Fruit fly (Drosophila melanogaster) S2 (cell line): ENCODE results near the gene Ilp5.

Experiments
- CG8478 ChIP-seq: fragments of >200 bp; optimal IDR thresholded peaks from 2 replicates; lab custom pipeline; 2018
- CTCF ChIP-seq, 2 experiments: fragments of >200 bp; optimal IDR thresholded peaks; 2 replicates each; lab custom pipeline; 2018

DNA sequence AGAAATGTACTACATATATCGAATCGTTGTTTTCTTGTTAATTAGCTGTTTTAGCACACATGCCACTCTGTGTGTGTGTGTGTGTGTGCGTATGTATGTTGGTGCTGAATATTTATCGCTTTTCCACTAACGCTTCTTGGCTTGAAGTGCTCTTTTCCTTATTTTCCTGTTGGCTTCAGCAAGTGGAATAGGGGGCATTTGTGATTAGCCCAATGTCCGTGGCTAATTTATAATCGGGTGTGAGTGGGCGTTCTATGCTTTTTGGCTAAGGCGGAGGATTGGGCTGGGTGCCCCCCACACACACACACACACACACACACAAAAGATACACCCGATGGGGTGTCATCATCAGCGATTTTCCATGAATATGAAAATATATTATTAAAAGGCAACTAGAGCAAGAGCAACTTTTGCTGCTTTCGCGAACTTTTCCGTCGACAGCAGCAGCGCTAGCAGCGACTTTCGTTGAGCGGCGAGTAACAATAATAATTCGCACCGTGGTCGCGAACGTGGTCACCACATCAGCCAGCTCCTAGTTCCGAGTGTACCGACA, 10.3 kb downstream of the Ilp5 start, which contains the start of gene CG43897:
- TF ChIP-seq CTCF (optimal IDR thresholded peaks at IDR 0.05; lab: Kevin White, UChicago) (no peak), CG8478 (lab: Kevin White, UChicago) (no peak)
